In genomic region chrX:12513415-12513814, ce11 we compare ENCODE assay signal across 1 worm cellular context.
TF ChIP-seq lines count a peak whose summit lies in the region.

No protein-coding gene starts in this region.

TF ChIP-seq in whole organism, L2 larva, 48 proteins besides CTCF, POLR2A, EP300 and RAD21 (continued from another document):
- TF ChIP-seq elt-3 (tag; optimal IDR thresholded peaks at IDR 0.05; lab: Kevin White, UChicago), result no peak
- TF ChIP-seq mdl-1 (tag; optimal IDR thresholded peaks at IDR 0.05; lab: Kevin White, UChicago), result no peak
- no peak for TF ChIP-seq fos-1 (tag; optimal IDR thresholded peaks at IDR 0.05; lab: Kevin White, UChicago)
- no peak for TF ChIP-seq sma-9 (GFP tag; optimal IDR thresholded peaks at IDR 0.05; lab: Kevin White, UChicago)
- no peak for TF ChIP-seq sma-9 (tag; optimal IDR thresholded peaks at IDR 0.05; lab: Kevin White, UChicago)
- no peak for TF ChIP-seq alr-1 (tag; optimal IDR thresholded peaks at IDR 0.05; lab: Kevin White, UChicago)
- no peak for TF ChIP-seq zag-1 (tag; optimal IDR thresholded peaks at IDR 0.05; lab: Kevin White, UChicago)
- TF ChIP-seq nhr-77 (tag; optimal IDR thresholded peaks at IDR 0.05; lab: Kevin White, UChicago), result no peak
- TF ChIP-seq dmd-4 (tag; optimal IDR thresholded peaks at IDR 0.05; lab: Kevin White, UChicago), result no peak
- TF ChIP-seq unc-55 (GFP tag; optimal IDR thresholded peaks at IDR 0.05; lab: Kevin White, UChicago), result peak; percentile 13
- TF ChIP-seq gmeb-1 (tag; optimal IDR thresholded peaks at IDR 0.05; lab: Kevin White, UChicago), result no peak
